Fruit fly (Drosophila melanogaster) whole organism, embryonic: ENCODE data around the gene CG4577.
A peak's percentile ranks its signal among the peaks of the same experiment; 100 is the strongest.

Experiments used
- CG12659 ChIP-seq: fragments of 200-800 bp; sonication (Bioruptor generic); optimal IDR thresholded peaks from 3 replicates; lab custom pipeline; 2017; ENCODE audit warnings: mild to moderate bottlenecking, missing biosample characterization, missing genetic modification reagents, missing genetic modification characterization
- CG12744 ChIP-seq: fragments of 200-800 bp; sonication (Bioruptor generic); optimal IDR thresholded peaks from 2 replicates; lab custom pipeline; 2016; ENCODE audit warnings: missing biosample characterization, missing genetic modification characterization
- CG30403 ChIP-seq: fragments of 200-800 bp; sonication (Bioruptor generic); optimal IDR thresholded peaks from 3 replicates; lab custom pipeline; 2016; ENCODE audit warnings: missing biosample characterization, missing genetic modification characterization
- CG4424 ChIP-seq: fragments of 200-800 bp; sonication (Bioruptor generic); optimal IDR thresholded peaks from 3 replicates; lab custom pipeline; 2016; ENCODE audit warnings: missing biosample characterization, missing genetic modification characterization
- CG6272 ChIP-seq: fragments of 200-800 bp; sonication (Bioruptor generic); IDR thresholded peaks from 2 replicates; pipeline ENCODE4 v1.3.6; 2022; ENCODE audit warnings: missing biosample characterization, missing genetic modification characterization
- CG7372 ChIP-seq: fragments of 200-800 bp; sonication (Bioruptor generic); IDR thresholded peaks from 2 replicates; pipeline ENCODE4 v1.3.6; 2022; ENCODE audit warnings: missing biosample characterization, missing genetic modification characterization
- Hey ChIP-seq: fragments of 200-800 bp; sonication (Bioruptor generic); optimal IDR thresholded peaks from 3 replicates; lab custom pipeline; 2018; ENCODE audit warnings: missing biosample characterization, mild to moderate bottlenecking, missing genetic modification characterization
- MESR4 ChIP-seq: fragments of 200-800 bp; sonication (Bioruptor generic); optimal IDR thresholded peaks from 2 replicates; lab custom pipeline; 2018; ENCODE audit warnings: missing biosample characterization, mild to moderate bottlenecking, missing genetic modification characterization, moderate library complexity
- Med ChIP-seq: fragments of 200-800 bp; sonication (Bioruptor generic); peaks from one replicate; lab custom pipeline; 2016; ENCODE audit warnings: missing biosample characterization, missing genetic modification characterization, mild to moderate bottlenecking, inconsistent platforms, moderate library complexity

CG4577 gene

DNA sequence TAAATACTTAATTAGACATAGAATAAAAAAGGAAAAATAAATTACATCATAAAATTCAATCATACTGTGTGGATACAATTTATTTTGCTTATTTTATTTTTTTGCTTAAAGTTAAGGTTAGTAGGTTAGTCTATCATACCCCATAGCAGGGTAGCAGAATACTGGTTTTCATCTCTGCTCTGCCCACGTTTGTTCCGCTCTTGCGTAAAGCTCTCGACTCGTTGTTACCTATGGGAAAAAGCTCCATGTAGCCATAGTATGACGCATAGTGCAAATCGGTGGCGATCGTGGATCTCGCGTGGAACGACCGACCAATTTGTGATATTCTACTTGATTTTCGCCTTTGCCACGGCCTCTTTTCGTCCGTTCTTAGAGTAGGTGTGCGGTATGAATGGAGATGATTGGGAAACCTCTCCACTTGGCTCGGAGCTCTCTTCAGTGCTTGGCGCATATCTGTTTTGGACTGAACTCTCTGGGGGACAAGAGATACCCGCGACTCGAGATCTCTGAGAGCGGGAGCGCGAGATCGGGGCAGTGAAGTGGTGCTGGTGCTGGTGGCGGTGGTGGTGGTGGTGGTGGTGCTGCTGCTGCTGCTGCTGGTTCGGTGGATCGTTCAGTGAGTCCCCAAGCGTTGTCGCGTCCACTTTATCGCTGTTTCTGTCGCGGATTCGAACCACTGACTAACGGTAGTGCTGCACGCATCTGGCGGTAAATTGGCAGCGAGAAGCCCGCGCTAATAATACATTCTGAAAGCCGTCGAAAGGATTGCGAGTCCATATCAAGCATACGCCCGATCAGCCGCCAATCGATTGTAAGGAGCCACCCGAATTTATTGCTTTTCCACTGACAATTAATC lies 51.4 kb downstream of the CG4577 start, which contains the start of gene CG5001 (continued):
- TF ChIP-seq CG4424 (GFP tag; lab: Kevin White, UChicago) (peak; percentile 80), Hey (tag; lab: Kevin White, UChicago) (no peak), CG6272 (GFP tag; lab: Robert Waterston, UW) (peak; percentile 65), CG7372 (GFP tag; lab: Robert Waterston, UW) (peak; percentile 80), Med (GFP tag; lab: Kevin White, UChicago) (peak; percentile 94), CG30403 (GFP tag; lab: Kevin White, UChicago) (peak; percentile 88), CG12744 (peak; percentile 56), MESR4 (GFP tag; lab: Kevin White, UChicago) (no peak), CG12659 (peak; percentile 81)
